Fruit fly (Drosophila melanogaster): Measurements from ENCODE around the gene CG13305.

CG13305 gene

dm6 chr3L:8675545-8676084 lies 29.0 kb upstream of the CG13305 start, which contains the start of gene hry (continued):
- TF ChIP-seq tx (GFP tag; optimal IDR thresholded peaks at IDR 0.05) (no peak), Dref (GFP tag; IDR thresholded peaks at IDR 0.05) (peak; percentile 16; the same call in 1 of the 2 replicates), NK7.1 (GFP tag; optimal IDR thresholded peaks at IDR 0.05) (no peak), Bdp1 (GFP tag; optimal IDR thresholded peaks at IDR 0.05) (no peak), CG12659 (GFP tag; optimal IDR thresholded peaks at IDR 0.05) (peak; percentile 1), Dip3 (GFP tag; optimal IDR thresholded peaks at IDR 0.05) (no peak), CG1647 (GFP tag; optimal IDR thresholded peaks at IDR 0.05) (no peak), Jarid2 (GFP tag; optimal IDR thresholded peaks at IDR 0.05) (peak; percentile 100), Camta (GFP tag; optimal IDR thresholded peaks at IDR 0.05) (no peak), danr (GFP tag; IDR thresholded peaks at IDR 0.05) (no peak), CG16813 (GFP tag; IDR thresholded peaks at IDR 0.05; ENCODE audit: partially characterized antibody) (0 out of 3 replicates have a peak, but pooled peaks have one; percentile 20), gce (GFP tag; IDR thresholded peaks at IDR 0.05) (peak; percentile 57; the same call in 1 of the 3 replicates), gt (GFP tag; IDR thresholded peaks at IDR 0.05) (no peak), Myb (GFP tag; optimal IDR thresholded peaks at IDR 0.05) (no peak), bsh (GFP tag; optimal IDR thresholded peaks at IDR 0.05) (peak; percentile 8 to 13), usp (GFP tag; optimal IDR thresholded peaks at IDR 0.05) (no peak), ab (GFP tag; optimal IDR thresholded peaks at IDR 0.05) (no peak), jigr1 (GFP tag; IDR thresholded peaks at IDR 0.05) (no peak), CG6689 (GFP tag; IDR thresholded peaks at IDR 0.05) (peak; percentile 36; the same call in 1 of the 2 replicates), CG8478 (optimal IDR thresholded peaks at IDR 0.05) (no peak), ems (GFP tag; optimal IDR thresholded peaks at IDR 0.05) (no peak), CG34422 (GFP tag; IDR thresholded peaks at IDR 0.05) (peak; percentile 55; the same call in 2 of the 3 replicates), CG30403 (GFP tag; optimal IDR thresholded peaks at IDR 0.05) (no peak), gcm2 (GFP tag; optimal IDR thresholded peaks at IDR 0.05) (no peak), Ets97D (GFP tag; optimal IDR thresholded peaks at IDR 0.05) (no peak), pan (optimal IDR thresholded peaks at IDR 0.05) (no peak), pan (GFP tag; optimal IDR thresholded peaks at IDR 0.05 in 1 of 2, IDR thresholded peaks at IDR 0.05 in 1 of 2) (peak in 1 of 2 experiments; percentile 61), pho (GFP tag; optimal IDR thresholded peaks at IDR 0.05) (no peak), Hr78 (GFP tag; optimal IDR thresholded peaks at IDR 0.05) (peak in 1 of 2 experiments; percentile 81), grau (tag; optimal IDR thresholded peaks at IDR 0.05) (peak; percentile 38), CG43689 (GFP tag; IDR thresholded peaks at IDR 0.05) (no peak), Dbx (GFP tag; IDR thresholded peaks at IDR 0.05) (peak; percentile 39; the same call in 1 of the 3 replicates), gsb (GFP tag; IDR thresholded peaks at IDR 0.05) (no peak), gro (GFP tag; optimal IDR thresholded peaks at IDR 0.05) (peak; percentile 32), CG12769 (tag; optimal IDR thresholded peaks at IDR 0.05) (peak; percentile 74), aop (GFP tag; IDR thresholded peaks at IDR 0.05) (no peak; the same call in 1 of the 2 replicates), CG6654 (GFP tag; optimal IDR thresholded peaks at IDR 0.05) (no peak), vvl (GFP tag; IDR thresholded peaks at IDR 0.05) (peak; percentile 71; the same call in 1 of the 2 replicates), dan (GFP tag; IDR thresholded peaks at IDR 0.05) (no peak), pb (GFP tag; optimal IDR thresholded peaks at IDR 0.05) (no peak), salm (tag; optimal IDR thresholded peaks at IDR 0.05) (peak; percentile 39), pita (GFP tag; optimal IDR thresholded peaks at IDR 0.05) (no peak), ro (GFP tag; IDR thresholded peaks at IDR 0.05) (no peak), Sry-β (GFP tag; optimal IDR thresholded peaks at IDR 0.05) (no peak), seq (GFP tag; IDR thresholded peaks at IDR 0.05) (peak; percentile 8; the same call in 1 of the 2 replicates), rib (GFP tag; IDR thresholded peaks at IDR 0.05) (peak; percentile 64; the same call in 1 of the 2 replicates), Sox100B (GFP tag; optimal IDR thresholded peaks at IDR 0.05) (no peak), HHEX (GFP tag; optimal IDR thresholded peaks at IDR 0.05) (peak; percentile 25), CG2712 (tag; optimal IDR thresholded peaks at IDR 0.05) (peak; percentile 66), B-H1 (GFP tag; IDR thresholded peaks at IDR 0.05) (no peak; the same call in 2 of the 3 replicates), stc (GFP tag; IDR thresholded peaks at IDR 0.05) (no peak; the same call in 1 of the 2 replicates), Dfd (GFP tag; optimal IDR thresholded peaks at IDR 0.05) (no peak)
